Fruit fly (Drosophila melanogaster) whole organism, embryonic: ENCODE results near the gene Cp190.

Source experiments
- B-H1 ChIP-seq: fragments of 200-800 bp; sonication (Bioruptor generic); IDR thresholded peaks from 3 replicates; pipeline ENCODE4 v1.3.6; 2022; ENCODE audit warnings: missing biosample characterization, missing genetic modification characterization
- CG11247 ChIP-seq: fragments of 200-800 bp; sonication (Bioruptor generic); IDR thresholded peaks from 2 replicates; pipeline ENCODE4 v1.3.6; 2022; ENCODE audit warnings: missing biosample characterization, missing genetic modification characterization
- CG11560 ChIP-seq: fragments of 200-800 bp; sonication (Bioruptor generic); IDR thresholded peaks from 3 replicates; pipeline ENCODE4 v1.3.6; 2022; ENCODE audit warnings: missing biosample characterization, missing genetic modification characterization
- CG11723 ChIP-seq: fragments of 200-800 bp; sonication (Bioruptor generic); optimal IDR thresholded peaks from 2 replicates; lab custom pipeline; 2017; ENCODE audit warnings: missing biosample characterization, mild to moderate bottlenecking, missing genetic modification characterization
- CG12391 ChIP-seq: fragments of 200-800 bp; sonication (Bioruptor generic); optimal IDR thresholded peaks from 3 replicates; lab custom pipeline; 2018; ENCODE audit warnings: missing biosample characterization, mild to moderate bottlenecking, missing genetic modification characterization, moderate library complexity
- CG15073 ChIP-seq: fragments of 200-800 bp; sonication (Bioruptor generic); optimal IDR thresholded peaks from 2 replicates; lab custom pipeline; 2016; ENCODE audit warnings: missing biosample characterization, missing genetic modification characterization
- CG15696 ChIP-seq: fragments of 200-800 bp; sonication (Bioruptor generic); optimal IDR thresholded peaks from 2 replicates; lab custom pipeline; 2019; ENCODE audit warnings: missing biosample characterization, mild to moderate bottlenecking, missing genetic modification characterization, moderate library complexity
- CG17829 ChIP-seq: fragments of 200-800 bp; optimal IDR thresholded peaks from 2 replicates; lab custom pipeline; 2019; ENCODE audit warnings: missing biosample characterization, mild to moderate bottlenecking, missing genetic modification characterization, moderate library complexity
- CG17912 ChIP-seq: fragments of 200-800 bp; sonication (Bioruptor generic); optimal IDR thresholded peaks from 2 replicates; lab custom pipeline; 2018; ENCODE audit warnings: missing biosample characterization, mild to moderate bottlenecking, missing genetic modification characterization
- CG18262 ChIP-seq: fragments of 200-800 bp; optimal IDR thresholded peaks from 3 replicates; lab custom pipeline; 2019; ENCODE audit warnings: missing biosample characterization, mild to moderate bottlenecking, missing genetic modification characterization, moderate library complexity
- CG2116 ChIP-seq: fragments of 200-800 bp; sonication (Bioruptor generic); optimal IDR thresholded peaks from 3 replicates; lab custom pipeline; 2018; ENCODE audit warnings: missing biosample characterization, mild to moderate bottlenecking, missing genetic modification characterization
- CG2202 ChIP-seq: fragments of 200-800 bp; sonication (Bioruptor generic); optimal IDR thresholded peaks from 2 replicates; lab custom pipeline; 2018; ENCODE audit warnings: missing biosample characterization, mild to moderate bottlenecking, missing genetic modification characterization
- CG2889 ChIP-seq: fragments of 200-800 bp; sonication (Bioruptor generic); IDR thresholded peaks from 3 replicates; pipeline ENCODE4 v1.3.6; 2022; ENCODE audit warnings: missing biosample characterization, missing genetic modification characterization
- CG33213 ChIP-seq: fragments of 200-800 bp; sonication (Bioruptor generic); optimal IDR thresholded peaks from 3 replicates; lab custom pipeline; 2016; ENCODE audit warnings: missing biosample characterization, missing genetic modification characterization
- CG4282 ChIP-seq: fragments of 200-800 bp; sonication (Bioruptor generic); optimal IDR thresholded peaks from 2 replicates; lab custom pipeline; 2016; ENCODE audit warnings: missing biosample characterization, missing genetic modification characterization
- CG7839 ChIP-seq: fragments of 200-800 bp; sonication (Bioruptor generic); optimal IDR thresholded peaks from 3 replicates; lab custom pipeline; 2018; ENCODE audit warnings: missing biosample characterization, mild to moderate bottlenecking, missing genetic modification characterization, moderate library complexity
- CG9797 ChIP-seq: fragments of 200-800 bp; sonication (Bioruptor generic); optimal IDR thresholded peaks from 3 replicates; lab custom pipeline; 2018; ENCODE audit warnings: missing biosample characterization, mild to moderate bottlenecking, missing genetic modification characterization
- Chrac-16 ChIP-seq: fragments of 200-800 bp; sonication (Bioruptor generic); optimal IDR thresholded peaks from 3 replicates; lab custom pipeline; 2016; ENCODE audit warnings: missing biosample characterization, missing genetic modification characterization
- Ets65A ChIP-seq: fragments of 200-800 bp; sonication (Bioruptor generic); peaks from one replicate; lab custom pipeline; 2016; ENCODE audit warnings: missing biosample characterization, missing genetic modification characterization
- HHEX ChIP-seq: fragments of 200-800 bp; sonication (Bioruptor generic); optimal IDR thresholded peaks from 3 replicates; lab custom pipeline; 2017; ENCODE audit warnings: missing biosample characterization, mild to moderate bottlenecking, missing genetic modification characterization, missing genetic modification reagents
- Hand ChIP-seq: fragments of 200-800 bp; sonication (Bioruptor generic); optimal IDR thresholded peaks from 2 replicates; lab custom pipeline; 2017; ENCODE audit warnings: mild to moderate bottlenecking, missing biosample characterization, missing genetic modification reagents, missing genetic modification characterization
- HmgZ ChIP-seq: fragments of 200-800 bp; sonication (Bioruptor generic); optimal IDR thresholded peaks from 2 replicates; lab custom pipeline; 2018; ENCODE audit warnings: missing biosample characterization, mild to moderate bottlenecking, missing genetic modification characterization
- MESR4 ChIP-seq: fragments of 200-800 bp; sonication (Bioruptor generic); optimal IDR thresholded peaks from 2 replicates; lab custom pipeline; 2018; ENCODE audit warnings: missing biosample characterization, mild to moderate bottlenecking, missing genetic modification characterization, moderate library complexity
- Med ChIP-seq: fragments of 200-800 bp; sonication (Bioruptor generic); peaks from one replicate; lab custom pipeline; 2016; ENCODE audit warnings: missing biosample characterization, missing genetic modification characterization, mild to moderate bottlenecking, inconsistent platforms, moderate library complexity
- Sin3A ChIP-seq: fragments of >200 bp; optimal IDR thresholded peaks from 2 replicates; lab custom pipeline; 2018
- Sox102F ChIP-seq: fragments of 200-800 bp; sonication (Bioruptor generic); optimal IDR thresholded peaks from 2 replicates; lab custom pipeline; 2018; ENCODE audit warnings: missing biosample characterization, mild to moderate bottlenecking, missing genetic modification characterization, moderate library complexity
- ap ChIP-seq: fragments of 200-800 bp; sonication (Bioruptor generic); IDR thresholded peaks from 2 replicates; pipeline ENCODE4 v1.3.6; 2022; ENCODE audit warnings: missing biosample characterization, missing genetic modification characterization
- crc ChIP-seq: fragments of 200-800 bp; sonication (Bioruptor generic); optimal IDR thresholded peaks from 2 replicates; lab custom pipeline; 2016; ENCODE audit warnings: missing biosample characterization, missing genetic modification characterization
- croc ChIP-seq: fragments of 200-800 bp; sonication (Bioruptor generic); conservative IDR thresholded peaks from 3 replicates; pipeline ENCODE4 v1.3.6; 2022; ENCODE audit warnings: missing biosample characterization, missing genetic modification characterization
- cwo ChIP-seq: fragments of 200-800 bp; sonication (Bioruptor generic); optimal IDR thresholded peaks from 3 replicates; lab custom pipeline; 2017; ENCODE audit warnings: missing biosample characterization, missing genetic modification characterization, mild to moderate bottlenecking, moderate library complexity, missing genetic modification reagents
- dm ChIP-seq: fragments of 200-800 bp; sonication (Bioruptor generic); optimal IDR thresholded peaks from 3 replicates; lab custom pipeline; 2016; ENCODE audit warnings: missing biosample characterization, missing genetic modification characterization
- ewg ChIP-seq: fragments of 200-800 bp; sonication (Bioruptor generic); optimal IDR thresholded peaks from 3 replicates; lab custom pipeline; 2017; ENCODE audit warnings: mild to moderate bottlenecking, missing biosample characterization, missing genetic modification reagents, missing genetic modification characterization
- gcm2 ChIP-seq: fragments of 200-800 bp; sonication (Bioruptor generic); optimal IDR thresholded peaks from 2 replicates; lab custom pipeline; 2016; ENCODE audit warnings: missing biosample characterization, missing genetic modification characterization
- grn ChIP-seq: fragments of 200-800 bp; sonication (Bioruptor generic); optimal IDR thresholded peaks from 3 replicates; lab custom pipeline; 2017; ENCODE audit warnings: missing biosample characterization, missing genetic modification characterization
- inv ChIP-seq: fragments of 200-800 bp; sonication (Bioruptor generic); IDR thresholded peaks from 2 replicates; pipeline ENCODE4 v1.3.6; 2022; ENCODE audit warnings: missing biosample characterization, missing genetic modification characterization; ENCODE audit not compliant: partially characterized antibody
- klu ChIP-seq: fragments of 200-800 bp; sonication (Bioruptor generic); IDR thresholded peaks from 2 replicates; pipeline ENCODE4 v1.3.6; 2022; ENCODE audit warnings: missing biosample characterization, missing genetic modification characterization
- otp ChIP-seq: fragments of 200-800 bp; sonication (Bioruptor generic); IDR thresholded peaks from 3 replicates; pipeline ENCODE4, ENCODE4 v1.3.6; 2022; ENCODE audit warnings: missing biosample characterization, missing genetic modification characterization
- pho ChIP-seq: fragments of 200-800 bp; sonication (Bioruptor generic); optimal IDR thresholded peaks from 2 replicates; lab custom pipeline; 2016; ENCODE audit warnings: missing biosample characterization, missing genetic modification characterization
- pita ChIP-seq: fragments of 200-800 bp; sonication (Bioruptor generic); optimal IDR thresholded peaks from 2 replicates; lab custom pipeline; 2017; ENCODE audit warnings: missing biosample characterization, mild to moderate bottlenecking, missing genetic modification characterization
- pzg ChIP-seq: fragments of 200-800 bp; sonication (Bioruptor generic); optimal IDR thresholded peaks from 3 replicates; lab custom pipeline; 2018; ENCODE audit warnings: missing biosample characterization, mild to moderate bottlenecking, missing genetic modification characterization, moderate library complexity
- ro ChIP-seq: fragments of 200-800 bp; sonication (Bioruptor generic); IDR thresholded peaks from 2 replicates; pipeline ENCODE4 v1.3.6; 2022; ENCODE audit warnings: missing biosample characterization, missing genetic modification characterization
- sens ChIP-seq: fragments of 200-800 bp; sonication (Bioruptor generic); peaks from one replicate; lab custom pipeline; 2016; ENCODE audit warnings: missing biosample characterization, missing genetic modification characterization
- slbo ChIP-seq: fragments of 200-800 bp; sonication (Bioruptor generic); IDR thresholded peaks from 2 replicates; pipeline ENCODE4 v1.3.6; 2022; ENCODE audit warnings: missing biosample characterization, missing genetic modification characterization
- tna ChIP-seq: fragments of 200-800 bp; sonication (Bioruptor generic); IDR thresholded peaks from 2 replicates; pipeline ENCODE4 v1.3.6; 2022; ENCODE audit warnings: missing biosample characterization, missing genetic modification characterization; ENCODE audit not compliant: partially characterized antibody
- toy ChIP-seq: fragments of 200-800 bp; sonication (Bioruptor generic); IDR thresholded peaks from 2 replicates; pipeline ENCODE4 v1.3.6; 2022; ENCODE audit warnings: missing biosample characterization, missing genetic modification characterization
- trem ChIP-seq: fragments of 200-800 bp; optimal IDR thresholded peaks from 3 replicates; lab custom pipeline; 2019; ENCODE audit warnings: missing biosample characterization, mild to moderate bottlenecking, missing genetic modification characterization, moderate library complexity
- vvl ChIP-seq: fragments of 200-800 bp; sonication (Bioruptor generic); IDR thresholded peaks from 2 replicates; pipeline ENCODE4 v1.3.6; 2022; ENCODE audit warnings: missing biosample characterization, missing genetic modification characterization

Cp190 gene

DNA sequence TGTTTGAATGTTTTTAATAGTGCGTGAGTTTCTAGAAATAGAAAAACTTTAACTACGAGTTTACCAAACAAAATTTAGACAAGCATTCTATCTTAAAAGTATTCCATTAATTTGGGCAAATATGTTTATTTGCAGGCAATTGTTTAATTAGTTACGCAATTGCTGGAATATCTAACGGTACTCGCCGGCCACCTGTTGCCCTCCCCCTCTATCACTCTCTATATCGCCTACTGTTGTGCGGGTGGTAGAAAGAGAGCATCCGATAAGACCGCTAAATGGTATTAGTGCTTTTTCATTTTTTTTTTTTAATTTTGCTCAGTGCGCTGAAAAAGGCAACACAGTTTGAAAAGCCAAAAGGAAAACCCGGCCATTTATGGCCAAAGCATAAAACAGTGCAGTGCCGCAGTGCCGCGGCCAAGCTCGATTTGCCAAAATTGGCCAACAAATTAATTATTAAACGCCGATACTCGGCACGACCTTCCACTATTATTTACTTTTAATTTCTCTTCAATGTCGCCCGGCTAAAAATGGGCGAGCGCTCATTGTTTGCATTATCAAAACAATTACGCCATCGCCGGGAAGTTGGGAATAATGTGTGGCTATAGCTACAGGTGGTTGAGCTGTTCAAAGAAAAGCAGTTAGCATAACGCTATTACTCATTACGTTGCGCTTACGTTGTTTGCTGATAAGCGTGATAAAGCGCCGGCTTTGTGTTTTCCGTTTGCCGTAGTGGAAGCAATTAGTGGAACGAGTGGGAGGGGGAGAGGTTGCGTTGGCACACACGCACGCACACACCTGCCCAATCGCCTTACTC, 15.0 kb upstream of the Cp190 start (continued):
- TF ChIP-seq pita (GFP tag; lab: Kevin White, UChicago) (no peak), HHEX (GFP tag; lab: Kevin White, UChicago) (no peak), CG17912 (peak; percentile 32), cwo (peak; percentile 25)

DNA sequence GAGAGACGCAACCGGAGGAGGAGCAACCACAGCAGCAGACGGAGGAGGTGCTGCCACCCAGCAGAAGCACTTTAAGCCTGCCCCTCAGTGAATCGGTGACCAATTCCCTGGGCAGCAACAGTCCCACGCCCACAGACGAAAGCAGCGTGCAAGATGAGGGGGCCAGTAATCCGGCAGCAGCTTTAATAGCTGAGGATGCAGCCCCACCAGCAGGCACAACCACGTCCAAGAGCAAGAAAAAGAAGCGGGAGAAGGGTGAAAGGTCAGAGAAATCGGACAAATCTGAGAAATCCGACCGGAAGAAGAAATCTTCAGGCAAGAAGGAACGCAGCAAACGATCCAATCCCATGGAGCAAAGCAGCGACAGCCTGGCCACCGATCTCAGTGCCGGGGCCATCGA, 13.8 kb upstream of the Cp190 start:
- TF ChIP-seq Med (GFP tag; lab: Kevin White, UChicago) (peak; percentile 26), ro (GFP tag; lab: Robert Waterston, UW) (no peak), Sin3A (lab: Kevin White, UChicago) (no peak), CG11560 (tag; lab: Robert Waterston, UW) (no peak), Ets65A (peak; percentile 91)

DNA sequence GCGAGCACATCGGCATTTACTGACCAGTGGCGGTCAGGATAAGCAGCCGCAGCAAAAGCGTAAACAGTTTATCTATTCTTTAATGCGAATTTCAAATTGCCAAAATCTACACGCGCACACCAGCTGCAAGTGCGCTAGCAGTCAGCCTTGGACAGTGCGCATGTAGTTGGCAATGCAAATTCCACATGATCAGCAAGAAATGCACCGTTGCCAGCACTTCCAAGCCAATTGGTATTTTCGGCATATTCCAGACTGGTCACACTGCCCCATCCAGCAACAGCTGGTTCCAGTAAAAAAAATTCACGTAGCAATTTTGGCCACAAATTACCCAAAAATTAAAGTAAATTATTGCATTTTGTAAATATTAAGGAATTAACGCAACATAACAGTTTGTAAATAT, 12.7 kb upstream of the Cp190 start:
- TF ChIP-seq Sin3A (lab: Kevin White, UChicago) (peak; percentile 96), CG15696 (tag; lab: Kevin White, UChicago) (no peak), Sox102F (GFP tag; lab: Kevin White, UChicago) (no peak), CG2202 (no peak), CG17829 (tag; lab: Kevin White, UChicago) (peak; percentile 54), Chrac-16 (GFP tag; lab: Kevin White, UChicago) (no peak), Hand (GFP tag; lab: Kevin White, UChicago) (no peak), inv (GFP tag; lab: Robert Waterston, UW) (no peak), Ets65A (no peak), CG9797 (peak; percentile 95), CG18262 (tag; lab: Kevin White, UChicago) (no peak), sens (GFP tag; lab: Kevin White, UChicago) (peak; percentile 64), CG7839 (tag; lab: Kevin White, UChicago) (no peak), pho (GFP tag; lab: Kevin White, UChicago) (peak; percentile 17), vvl (GFP tag; lab: Robert Waterston, UW) (no peak), CG15073 (GFP tag; lab: Kevin White, UChicago) (no peak), CG2116 (GFP tag; lab: Kevin White, UChicago) (peak; percentile 89), CG2889 (GFP tag; lab: Robert Waterston, UW) (no peak), MESR4 (GFP tag; lab: Kevin White, UChicago) (peak; percentile 63), CG4282 (GFP tag; lab: Kevin White, UChicago) (peak; percentile 46), grn (no peak), trem (tag; lab: Kevin White, UChicago) (peak; percentile 64), HmgZ (tag; lab: Kevin White, UChicago) (peak; percentile 84), klu (GFP tag; lab: Robert Waterston, UW) (no peak), dm (GFP tag; lab: Kevin White, UChicago) (peak; percentile 90), otp (GFP tag; lab: Robert Waterston, UW) (no peak), B-H1 (GFP tag; lab: Robert Waterston, UW) (no peak), gcm2 (GFP tag; lab: Kevin White, UChicago) (no peak), pzg (GFP tag; lab: Kevin White, UChicago) (peak; percentile 98), crc (no peak), slbo (no peak), CG11247 (GFP tag; lab: Robert Waterston, UW) (no peak), CG33213 (GFP tag; lab: Kevin White, UChicago) (peak; percentile 85), ewg (GFP tag; lab: Kevin White, UChicago) (peak; percentile 25), CG12391 (tag; lab: Kevin White, UChicago) (peak; percentile 21), tna (no peak), croc (GFP tag; lab: Robert Waterston, UW) (no peak), toy (GFP tag; lab: Robert Waterston, UW) (no peak), CG11723 (GFP tag; lab: Kevin White, UChicago) (no peak), ap (no peak)
